Worm (Caenorhabditis elegans) whole organism, young adult: ENCODE measurements around the gene sri-26.

Experiments
- B0261.1 ChIP-seq: sonication (generic microtip); optimal IDR thresholded peaks from 2 replicates; lab custom pipeline; 2016; ENCODE audit warnings: mild to moderate bottlenecking, missing genetic modification characterization, moderate library complexity, missing compliant biosample characterization
- C06A6.2 ChIP-seq: fragments of 200-800 bp; sonication (Bioruptor generic); conservative IDR thresholded peaks from 2 replicates; pipeline ENCODE4 v1.3.6; 2022; ENCODE audit warnings: missing genetic modification characterization, missing compliant biosample characterization
- F10E7.11 ChIP-seq: sonication (generic microtip); optimal IDR thresholded peaks from 2 replicates; lab custom pipeline; 2017; ENCODE audit warnings: mild to moderate bottlenecking, missing genetic modification characterization, moderate library complexity, missing compliant biosample characterization
- F22D6.2 ChIP-seq: sonication (generic microtip); optimal IDR thresholded peaks from 2 replicates; lab custom pipeline; 2016; ENCODE audit warnings: mild to moderate bottlenecking, missing genetic modification characterization, missing compliant biosample characterization
- F23B12.7 ChIP-seq: sonication (generic microtip); optimal IDR thresholded peaks from 2 replicates; lab custom pipeline; 2017; ENCODE audit warnings: missing genetic modification characterization, mild to moderate bottlenecking, missing compliant biosample characterization, antibody characterized with exemption, moderate library complexity; ENCODE audit not compliant: insufficient read depth
- F37B4.10 ChIP-seq: fragments of 200-800 bp; sonication (Bioruptor generic); IDR thresholded peaks from 2 replicates; pipeline ENCODE4 v1.3.6; 2022; ENCODE audit warnings: missing genetic modification characterization, missing compliant biosample characterization
- F49E8.2 ChIP-seq: sonication (generic microtip); optimal IDR thresholded peaks from 3 replicates; lab custom pipeline; 2017; ENCODE audit warnings: missing genetic modification characterization, mild to moderate bottlenecking, missing compliant biosample characterization, antibody characterized with exemption, moderate library complexity; ENCODE audit not compliant: insufficient read depth
- F57A8.1 ChIP-seq: fragments of 200-800 bp; sonication (Bioruptor generic); optimal IDR thresholded peaks from 2 replicates; lab custom pipeline; 2018; ENCODE audit warnings: mild to moderate bottlenecking, missing genetic modification characterization, moderate library complexity, missing compliant biosample characterization
- K12H6.12 ChIP-seq: fragments of 200-800 bp; sonication (Bioruptor generic); optimal IDR thresholded peaks from 2 replicates; lab custom pipeline; 2018; ENCODE audit warnings: mild to moderate bottlenecking, missing genetic modification characterization, missing compliant biosample characterization
- T07F8.4 ChIP-seq: sonication (generic microtip); optimal IDR thresholded peaks from 2 replicates; lab custom pipeline; 2016; ENCODE audit warnings: mild to moderate bottlenecking, missing genetic modification characterization, moderate library complexity, missing compliant biosample characterization
- T26A5.8 ChIP-seq: sonication (generic microtip); optimal IDR thresholded peaks from 2 replicates; lab custom pipeline; 2016; ENCODE audit warnings: missing genetic modification characterization, missing compliant biosample characterization
- Y53F4B.3 ChIP-seq: fragments of 200-800 bp; sonication (Bioruptor generic); IDR thresholded peaks from 2 replicates; pipeline ENCODE4 v1.3.6; 2022; ENCODE audit warnings: missing genetic modification reagents, missing genetic modification characterization, missing compliant biosample characterization
- Y67H2A.10 ChIP-seq: fragments of 200-800 bp; sonication (Bioruptor generic); conservative IDR thresholded peaks from 2 replicates; pipeline ENCODE4 v1.3.6; 2022; ENCODE audit warnings: missing genetic modification reagents, missing genetic modification characterization, missing compliant biosample characterization
- ZK185.1 ChIP-seq: sonication (generic microtip); optimal IDR thresholded peaks from 2 replicates; lab custom pipeline; 2016; ENCODE audit warnings: mild to moderate bottlenecking, missing genetic modification characterization, missing compliant biosample characterization; ENCODE audit not compliant: poor library complexity, severe bottlenecking
- akir-1 ChIP-seq: fragments of 200-800 bp; sonication (Bioruptor generic); optimal IDR thresholded peaks from 2 replicates; lab custom pipeline; 2018; ENCODE audit warnings: mild to moderate bottlenecking, missing genetic modification characterization, moderate library complexity, missing compliant biosample characterization
- aptf-3 ChIP-seq: fragments of 200-800 bp; sonication (Bioruptor generic); IDR thresholded peaks from 2 replicates; pipeline ENCODE4 v1.3.6; 2022; ENCODE audit warnings: missing genetic modification characterization, missing compliant biosample characterization
- atf-7 ChIP-seq: sonication (generic microtip); optimal IDR thresholded peaks from 2 replicates; lab custom pipeline; 2017; ENCODE audit warnings: mild to moderate bottlenecking, missing genetic modification characterization, missing compliant biosample characterization
- ceh-58 ChIP-seq: fragments of 200-800 bp; sonication (Bioruptor generic); IDR thresholded peaks from 2 replicates; pipeline ENCODE4 v1.3.6; 2022; ENCODE audit warnings: missing genetic modification characterization, missing compliant biosample characterization
- ceh-79 ChIP-seq: sonication (generic microtip); optimal IDR thresholded peaks from 2 replicates; lab custom pipeline; 2017; ENCODE audit warnings: mild to moderate bottlenecking, missing genetic modification characterization, missing compliant biosample characterization
- chd-7 ChIP-seq: sonication (generic microtip); optimal IDR thresholded peaks from 2 replicates; lab custom pipeline; 2016; ENCODE audit warnings: mild to moderate bottlenecking, missing genetic modification characterization, moderate library complexity, missing compliant biosample characterization
- die-1 ChIP-seq: sonication (generic microtip); optimal IDR thresholded peaks from 2 replicates; lab custom pipeline; 2016; ENCODE audit warnings: missing genotype, mild to moderate bottlenecking, missing genetic modification characterization, missing compliant biosample characterization
- dox-1 ChIP-seq: fragments of 200-800 bp; sonication (Bioruptor generic); IDR thresholded peaks from 2 replicates; pipeline ENCODE4 v1.3.6; 2022; ENCODE audit warnings: missing genetic modification reagents, missing genetic modification characterization, missing compliant biosample characterization
- egl-18 ChIP-seq: fragments of 200-800 bp; sonication (Bioruptor generic); IDR thresholded peaks from 2 replicates; pipeline ENCODE4 v1.3.6; 2022; ENCODE audit warnings: missing genetic modification reagents, missing genetic modification characterization, missing compliant biosample characterization
- ets-4 ChIP-seq: fragments of 200-800 bp; sonication (Bioruptor generic); optimal IDR thresholded peaks from 2 replicates; lab custom pipeline; 2018; ENCODE audit warnings: mild to moderate bottlenecking, missing genetic modification characterization, missing compliant biosample characterization
- fkh-3 ChIP-seq: sonication (generic microtip); optimal IDR thresholded peaks from 2 replicates; lab custom pipeline; 2016; ENCODE audit warnings: mild to moderate bottlenecking, missing genetic modification characterization, missing compliant biosample characterization
- gei-17 ChIP-seq: fragments of 200-800 bp; sonication (Bioruptor generic); optimal IDR thresholded peaks from 2 replicates; lab custom pipeline; 2018; ENCODE audit warnings: mild to moderate bottlenecking, missing genetic modification characterization, missing compliant biosample characterization
- him-1 ChIP-seq: sonication (generic microtip); optimal IDR thresholded peaks from 2 replicates; lab custom pipeline; 2016; ENCODE audit warnings: missing genotype, missing genetic modification reagents, missing genetic modification characterization, missing compliant biosample characterization
- hlh-26 ChIP-seq: fragments of 200-800 bp; sonication (Bioruptor generic); conservative IDR thresholded peaks from 2 replicates; pipeline ENCODE4 v1.3.6; 2022; ENCODE audit warnings: missing genetic modification reagents, missing genetic modification characterization, missing compliant biosample characterization
- hrde-1 ChIP-seq: sonication (generic microtip); optimal IDR thresholded peaks from 2 replicates; lab custom pipeline; 2016; ENCODE audit warnings: missing genetic modification characterization, mild to moderate bottlenecking, missing compliant biosample characterization, moderate library complexity, missing genotype, missing genetic modification reagents, borderline replicate concordance
- let-607 ChIP-seq, 2 experiments: fragments of 200-800 bp in 1 of 2; sonication (Bioruptor generic) in 1 of 2; sonication (generic microtip) in 1 of 2; optimal IDR thresholded peaks; 2 replicates each; lab custom pipeline; 2016 to 2018; ENCODE audit warnings: mild to moderate bottlenecking in 2 of 2, missing compliant biosample characterization in 2 of 2, missing genetic modification characterization in 2 of 2, moderate library complexity in 2 of 2, missing genotype in 1 of 2
- lin-40 ChIP-seq: sonication (generic microtip); optimal IDR thresholded peaks from 2 replicates; lab custom pipeline; 2016; ENCODE audit warnings: missing genetic modification characterization, mild to moderate bottlenecking, missing compliant biosample characterization, missing genotype, missing genetic modification reagents
- madf-8 ChIP-seq: fragments of 200-800 bp; sonication (Bioruptor generic); conservative IDR thresholded peaks from 2 replicates; pipeline ENCODE4 v1.3.6; 2022; ENCODE audit warnings: missing genetic modification reagents, missing genetic modification characterization, missing compliant biosample characterization
- mcd-1 ChIP-seq: fragments of 200-800 bp; sonication (Bioruptor generic); IDR thresholded peaks from 2 replicates; pipeline ENCODE4 v1.3.6; 2022; ENCODE audit warnings: missing genetic modification reagents, missing genetic modification characterization, missing compliant biosample characterization
- nfyb-1 ChIP-seq: fragments of 200-800 bp; sonication (Bioruptor generic); IDR thresholded peaks from 2 replicates; pipeline ENCODE4 v1.3.6; 2022; ENCODE audit warnings: missing genetic modification reagents, missing genetic modification characterization, missing compliant biosample characterization
- nhr-179 ChIP-seq: sonication (generic microtip); optimal IDR thresholded peaks from 2 replicates; lab custom pipeline; 2016; ENCODE audit warnings: mild to moderate bottlenecking, missing genetic modification characterization, missing compliant biosample characterization
- nhr-27 ChIP-seq: fragments of 200-800 bp; sonication (Bioruptor generic); optimal IDR thresholded peaks from 2 replicates; lab custom pipeline; 2018; ENCODE audit warnings: mild to moderate bottlenecking, missing genetic modification characterization, moderate library complexity, missing compliant biosample characterization
- nhr-90 ChIP-seq: sonication (generic microtip); optimal IDR thresholded peaks from 2 replicates; lab custom pipeline; 2016; ENCODE audit warnings: missing genotype, mild to moderate bottlenecking, missing genetic modification characterization, missing compliant biosample characterization
- rcor-1 ChIP-seq: fragments of 200-800 bp; sonication (Bioruptor generic); IDR thresholded peaks from 2 replicates; pipeline ENCODE4 v1.3.6; 2022; ENCODE audit warnings: missing genetic modification reagents, missing genetic modification characterization, missing compliant biosample characterization
- rpc-1 ChIP-seq, 2 experiments: fragments of 150-350 bp in 1 of 2; sonication (generic microtip) in 1 of 2; optimal IDR thresholded peaks; 2 replicates each; lab custom pipeline; 2014 to 2018; ENCODE audit warnings: missing biosample characterization in 1 of 2, missing genetic modification characterization in 1 of 2, missing genetic modification reagents in 1 of 2, missing genotype in 1 of 2
- snpc-1.1 ChIP-seq: sonication (generic microtip); optimal IDR thresholded peaks from 2 replicates; lab custom pipeline; 2017; ENCODE audit warnings: missing genetic modification characterization, mild to moderate bottlenecking, missing compliant biosample characterization, antibody characterized with exemption, moderate library complexity, missing genotype, missing genetic modification reagents; ENCODE audit not compliant: insufficient read depth
- snpc-3.4 ChIP-seq: sonication (generic microtip); optimal IDR thresholded peaks from 2 replicates; lab custom pipeline; 2017; ENCODE audit warnings: missing genetic modification characterization, mild to moderate bottlenecking, missing compliant biosample characterization, antibody characterized with exemption, moderate library complexity, missing genotype, missing genetic modification reagents
- somi-1 ChIP-seq: fragments of 200-800 bp; sonication (Bioruptor generic); optimal IDR thresholded peaks from 2 replicates; lab custom pipeline; 2018; ENCODE audit warnings: mild to moderate bottlenecking, missing genetic modification characterization, missing compliant biosample characterization
- tbp1 ChIP-seq: fragments of 200-800 bp; sonication (Bioruptor generic); optimal IDR thresholded peaks from 2 replicates; lab custom pipeline; 2018; ENCODE audit warnings: mild to moderate bottlenecking, missing genetic modification characterization, missing compliant biosample characterization
- xnd-1 ChIP-seq: sonication (generic microtip); optimal IDR thresholded peaks from 2 replicates; lab custom pipeline; 2016; ENCODE audit warnings: missing genotype, missing genetic modification reagents, missing genetic modification characterization, missing compliant biosample characterization
- zim-3 ChIP-seq: sonication (generic microtip); optimal IDR thresholded peaks from 2 replicates; lab custom pipeline; 2017; ENCODE audit warnings: mild to moderate bottlenecking, missing genetic modification characterization, moderate library complexity, missing compliant biosample characterization
- ztf-22 ChIP-seq: fragments of 200-800 bp; sonication (Bioruptor generic); optimal IDR thresholded peaks from 2 replicates; lab custom pipeline; 2018; ENCODE audit warnings: mild to moderate bottlenecking, missing genetic modification characterization, moderate library complexity, missing compliant biosample characterization

Gene sri-26

DNA sequence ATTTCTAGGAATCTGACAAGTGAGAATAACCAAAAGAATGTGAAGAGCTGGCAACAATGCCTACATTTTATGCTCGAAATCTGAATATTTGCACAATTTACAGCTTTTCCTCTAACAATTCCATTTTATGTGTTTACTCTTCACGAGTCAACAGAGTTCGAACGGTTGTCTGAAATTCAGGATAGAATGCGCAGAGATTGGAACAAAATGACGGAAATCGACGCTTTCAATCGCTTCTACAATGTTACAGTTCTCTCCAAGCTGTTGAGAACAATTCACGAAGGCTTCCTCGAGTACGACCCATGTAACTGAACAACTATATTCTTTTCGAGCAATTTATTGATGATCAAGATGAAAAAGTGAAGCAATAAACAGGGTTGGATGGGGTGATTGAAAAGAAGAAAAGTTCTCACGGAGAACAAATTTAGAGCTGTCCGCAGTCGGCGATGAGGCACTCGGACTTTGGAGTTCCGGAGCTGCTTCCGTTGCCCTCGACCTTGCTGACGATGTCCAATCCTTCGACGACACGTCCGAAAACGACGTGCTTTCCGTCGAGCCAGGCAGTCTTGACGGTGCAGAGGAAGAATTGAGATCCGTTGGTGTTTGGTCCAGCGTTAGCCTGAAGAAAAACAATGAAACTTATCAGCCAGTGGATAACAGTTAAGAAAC lies 28.9 kb upstream of the sri-26 start, which contains the start of gene Y75B12B.3:
TSS of gene Y75B12B.3 (minus strand) at position 21 of the 669 bp plus-strand sequence.
- TF ChIP-seq ceh-79 (tag; lab: Kevin White, UChicago), result peak; percentile 73
- TF ChIP-seq F10E7.11 (tag; lab: Kevin White, UChicago), result no peak
- no peak for TF ChIP-seq F23B12.7 (tag; lab: Kevin White, UChicago)
- TF ChIP-seq him-1 (tag; lab: Kevin White, UChicago), result peak; percentile 57
- no peak for TF ChIP-seq K12H6.12 (tag; lab: Kevin White, UChicago)
- TF ChIP-seq F22D6.2 (tag; lab: Kevin White, UChicago), result no peak
- TF ChIP-seq lin-40 (tag; lab: Kevin White, UChicago), result no peak
- TF ChIP-seq nhr-27, result no peak
- peak; percentile 24 for TF ChIP-seq T26A5.8 (tag; lab: Kevin White, UChicago)
- no peak for TF ChIP-seq atf-7
- peak; percentile 36 for TF ChIP-seq die-1
- TF ChIP-seq hlh-26 (GFP tag; lab: Robert Waterston, UW), result no peak
- peak; percentile 7 for TF ChIP-seq B0261.1 (tag; lab: Kevin White, UChicago)
- peak; percentile 84 for TF ChIP-seq F49E8.2
- TF ChIP-seq zim-3 (tag; lab: Kevin White, UChicago), result no peak
- no peak for TF ChIP-seq ceh-58
- peak; percentile 10; the same call in 1 of the 2 replicates for TF ChIP-seq madf-8 (GFP tag; lab: Robert Waterston, UW)
- no peak for TF ChIP-seq ZK185.1 (tag; lab: Kevin White, UChicago)
- peak; percentile 42 for TF ChIP-seq tbp1 (GFP tag; lab: Kevin White, UChicago)
- peak; percentile 5; the same call in 1 of the 2 replicates for TF ChIP-seq rcor-1 (GFP tag; lab: Robert Waterston, UW)
- no peak for TF ChIP-seq ztf-22
- peak; percentile 32; the same call in 1 of the 2 replicates for TF ChIP-seq dox-1 (GFP tag; lab: Robert Waterston, UW)
- TF ChIP-seq chd-7 (tag; lab: Kevin White, UChicago), result no peak
- TF ChIP-seq T07F8.4 (tag; lab: Kevin White, UChicago), result no peak
- no peak for TF ChIP-seq let-607 (tag; optimal IDR thresholded peaks at IDR 0.05; lab: Kevin White, UChicago)
- peak; percentile 24 for TF ChIP-seq snpc-3.4 (tag; lab: Kevin White, UChicago)
- TF ChIP-seq F57A8.1 (GFP tag; lab: Kevin White, UChicago), result no peak
- TF ChIP-seq gei-17 (GFP tag; lab: Kevin White, UChicago), result no peak
- no peak for TF ChIP-seq ets-4 (GFP tag; lab: Kevin White, UChicago)
- peak; percentile 11 for TF ChIP-seq xnd-1
- TF ChIP-seq nfyb-1 (GFP tag; lab: Robert Waterston, UW), result 0 out of 2 replicates have a peak, but pooled peaks have one; percentile 9
- no peak for TF ChIP-seq fkh-3
- TF ChIP-seq Y53F4B.3 (GFP tag; lab: Robert Waterston, UW), result no peak
- peak; percentile 51 for TF ChIP-seq mcd-1 (GFP tag; lab: Robert Waterston, UW)
- no peak for TF ChIP-seq aptf-3
- TF ChIP-seq Y67H2A.10 (GFP tag; lab: Robert Waterston, UW), result no peak
- TF ChIP-seq nhr-179 (tag; lab: Kevin White, UChicago), result no peak
- TF ChIP-seq F37B4.10 (GFP tag; lab: Robert Waterston, UW), result no peak
- no peak for TF ChIP-seq nhr-90 (tag; lab: Kevin White, UChicago)
- TF ChIP-seq snpc-1.1 (tag; lab: Kevin White, UChicago), result no peak
- no peak for TF ChIP-seq C06A6.2 (GFP tag; lab: Robert Waterston, UW)
- no peak for TF ChIP-seq egl-18 (GFP tag; lab: Robert Waterston, UW)
- TF ChIP-seq akir-1 (GFP tag; lab: Kevin White, UChicago), result no peak
- TF ChIP-seq rpc-1 (optimal IDR thresholded peaks at IDR 0.05; lab: Kevin White, UChicago), result no peak
- TF ChIP-seq rpc-1 (tag; optimal IDR thresholded peaks at IDR 0.05; lab: Kevin White, UChicago), result no peak
- no peak for TF ChIP-seq somi-1 (GFP tag; lab: Kevin White, UChicago)
- peak; percentile 64 for TF ChIP-seq hrde-1 (tag; lab: Kevin White, UChicago)
